Worm (Caenorhabditis elegans) whole organism, L2 larva: Measurements from ENCODE around the gene F57A8.1.

Experiments used
- C34F6.9 ChIP-seq: fragments of 150-350 bp; optimal IDR thresholded peaks from 2 replicates; lab custom pipeline; 2014; ENCODE audit warnings: missing biosample characterization, missing genetic modification characterization
- F13H6.1 ChIP-seq: sonication (generic microtip); optimal IDR thresholded peaks from 2 replicates; lab custom pipeline; 2016; ENCODE audit warnings: missing genetic modification characterization, missing compliant biosample characterization
- R02D3.7 ChIP-seq: fragments of 150-350 bp; optimal IDR thresholded peaks from 2 replicates; lab custom pipeline; 2014; ENCODE audit warnings: missing biosample characterization, missing genetic modification characterization
- ZK546.5 ChIP-seq: sonication (generic microtip); optimal IDR thresholded peaks from 2 replicates; lab custom pipeline; 2017; ENCODE audit warnings: missing biosample characterization, missing genetic modification characterization
- alr-1 ChIP-seq: fragments of 150-350 bp; optimal IDR thresholded peaks from 2 replicates; lab custom pipeline; 2014; ENCODE audit warnings: missing biosample characterization, missing genetic modification characterization
- blmp-1 ChIP-seq: sonication (generic microtip); optimal IDR thresholded peaks from 2 replicates; lab custom pipeline; 2017; ENCODE audit warnings: missing genetic modification characterization, mild to moderate bottlenecking, missing compliant biosample characterization, antibody characterized with exemption, moderate library complexity; ENCODE audit not compliant: insufficient read depth
- ceh-16 ChIP-seq: fragments of 150-350 bp; optimal IDR thresholded peaks from 2 replicates; lab custom pipeline; 2014; ENCODE audit warnings: missing biosample characterization, missing genetic modification characterization
- ceh-82 ChIP-seq: fragments of 150-350 bp; optimal IDR thresholded peaks from 2 replicates; lab custom pipeline; 2014; ENCODE audit warnings: missing biosample characterization, missing genetic modification characterization
- crh-2 ChIP-seq: sonication (generic microtip); optimal IDR thresholded peaks from 2 replicates; lab custom pipeline; 2017; ENCODE audit warnings: missing biosample characterization, missing genetic modification characterization
- dmd-4 ChIP-seq: sonication (generic microtip); optimal IDR thresholded peaks from 2 replicates; lab custom pipeline; 2017; ENCODE audit warnings: missing biosample characterization, missing genetic modification characterization
- egl-27 ChIP-seq: sonication (generic microtip); optimal IDR thresholded peaks from 3 replicates; lab custom pipeline; 2017; ENCODE audit warnings: missing biosample characterization, missing genetic modification reagents, missing genetic modification characterization
- elt-1 ChIP-seq: fragments of 150-350 bp; optimal IDR thresholded peaks from 2 replicates; lab custom pipeline; 2014; ENCODE audit warnings: missing biosample characterization, missing genetic modification characterization
- lin-13 ChIP-seq: fragments of 150-350 bp; optimal IDR thresholded peaks from 2 replicates; lab custom pipeline; 2014; ENCODE audit warnings: missing biosample characterization, missing genetic modification reagents, missing genetic modification characterization
- lin-39 ChIP-seq: fragments of 150-350 bp; optimal IDR thresholded peaks from 2 replicates; lab custom pipeline; 2014; ENCODE audit warnings: missing biosample characterization, missing genetic modification reagents, missing genetic modification characterization
- lsy-2 ChIP-seq, 2 experiments: fragments of 150-350 bp in 1 of 2; sonication (generic microtip) in 1 of 2; optimal IDR thresholded peaks; 2 replicates each; lab custom pipeline; 2014 to 2017; ENCODE audit warnings: missing biosample characterization in 2 of 2, missing genetic modification characterization in 2 of 2
- mab-5 ChIP-seq: fragments of 150-350 bp; optimal IDR thresholded peaks from 2 replicates; lab custom pipeline; 2014; ENCODE audit warnings: missing biosample characterization, missing genetic modification characterization
- nhr-11 ChIP-seq: fragments of 150-350 bp; optimal IDR thresholded peaks from 2 replicates; lab custom pipeline; 2014; ENCODE audit warnings: missing biosample characterization, missing genetic modification characterization
- nhr-129 ChIP-seq: fragments of 150-350 bp; optimal IDR thresholded peaks from 2 replicates; lab custom pipeline; 2014; ENCODE audit warnings: missing biosample characterization, missing genetic modification characterization
- nhr-21 ChIP-seq: fragments of 150-350 bp; optimal IDR thresholded peaks from 2 replicates; lab custom pipeline; 2014; ENCODE audit warnings: missing biosample characterization, missing genetic modification characterization
- nhr-23 ChIP-seq: fragments of 150-350 bp; optimal IDR thresholded peaks from 2 replicates; lab custom pipeline; 2014; ENCODE audit warnings: missing biosample characterization, missing genetic modification reagents, missing genetic modification characterization
- nhr-237 ChIP-seq: fragments of 150-350 bp; optimal IDR thresholded peaks from 2 replicates; lab custom pipeline; 2014; ENCODE audit warnings: missing biosample characterization, missing genetic modification characterization
- nhr-25 ChIP-seq: fragments of 150-350 bp; sonication (generic microtip); optimal IDR thresholded peaks from 3 replicates; lab custom pipeline; 2014; ENCODE audit warnings: missing biosample characterization, missing genetic modification characterization
- nhr-77 ChIP-seq: fragments of 150-350 bp; optimal IDR thresholded peaks from 2 replicates; lab custom pipeline; 2014; ENCODE audit warnings: missing biosample characterization, missing genetic modification characterization
- peb-1 ChIP-seq: fragments of 150-350 bp; optimal IDR thresholded peaks from 2 replicates; lab custom pipeline; 2014; ENCODE audit warnings: missing biosample characterization, missing genetic modification characterization
- sem-4 ChIP-seq: fragments of 150-350 bp; optimal IDR thresholded peaks from 2 replicates; lab custom pipeline; 2014; ENCODE audit warnings: missing biosample characterization, missing genetic modification reagents, missing genetic modification characterization
- skn-1 ChIP-seq: sonication (generic microtip); optimal IDR thresholded peaks from 2 replicates; lab custom pipeline; 2017; ENCODE audit warnings: missing biosample characterization, missing genetic modification characterization
- sma-9 ChIP-seq, 2 experiments: fragments of 150-350 bp in 1 of 2; sonication (generic microtip) in 1 of 2; optimal IDR thresholded peaks; 2 replicates each; lab custom pipeline; 2014 to 2016; ENCODE audit warnings: missing genetic modification characterization in 2 of 2, mild to moderate bottlenecking in 1 of 2, missing biosample characterization in 1 of 2, missing compliant biosample characterization in 1 of 2, missing genetic modification reagents in 1 of 2, moderate library complexity in 1 of 2
- snpc-4 ChIP-seq: fragments of 150-350 bp; optimal IDR thresholded peaks from 2 replicates; lab custom pipeline; 2014; ENCODE audit warnings: missing biosample characterization, missing genetic modification characterization
- unc-39 ChIP-seq: fragments of 150-350 bp; optimal IDR thresholded peaks from 2 replicates; lab custom pipeline; 2014; ENCODE audit warnings: missing biosample characterization, missing genetic modification characterization
- unc-55 ChIP-seq: fragments of 150-350 bp; sonication (generic microtip); optimal IDR thresholded peaks from 3 replicates; lab custom pipeline; 2014; ENCODE audit warnings: missing biosample characterization, missing genetic modification reagents, missing genetic modification characterization
- unc-62 ChIP-seq: fragments of 150-350 bp; optimal IDR thresholded peaks from 2 replicates; lab custom pipeline; 2014; ENCODE audit warnings: missing biosample characterization, missing genetic modification reagents, missing genetic modification characterization
- zag-1 ChIP-seq: fragments of 150-350 bp; optimal IDR thresholded peaks from 2 replicates; lab custom pipeline; 2014; ENCODE audit warnings: missing biosample characterization, missing genetic modification characterization
- ztf-11 ChIP-seq: sonication (generic microtip); optimal IDR thresholded peaks from 2 replicates; lab custom pipeline; 2017; ENCODE audit warnings: missing biosample characterization, missing genetic modification characterization

F57A8.1 gene

ce11 chrV:10003315-10003969 lies 33.7 kb upstream of the F57A8.1 start:
- TF ChIP-seq nhr-129 (tag; lab: Kevin White, UChicago): peak; percentile 72
- peak; percentile 38 for TF ChIP-seq nhr-25
- peak; percentile 61 for TF ChIP-seq crh-2 (tag; lab: Kevin White, UChicago)
- TF ChIP-seq lsy-2 (tag; optimal IDR thresholded peaks at IDR 0.05; lab: Kevin White, UChicago): peak in 1 of 2 experiments; percentile 81
- peak; percentile 87 for TF ChIP-seq unc-55
- peak; percentile 70 for TF ChIP-seq lin-13 (GFP tag; lab: Kevin White, UChicago)
- TF ChIP-seq R02D3.7 (tag; lab: Kevin White, UChicago): no peak
- TF ChIP-seq egl-27 (tag; lab: Kevin White, UChicago): no peak
- TF ChIP-seq nhr-21 (tag; lab: Kevin White, UChicago): peak; percentile 1
- no peak for TF ChIP-seq nhr-77 (tag; lab: Kevin White, UChicago)
- peak; percentile 15 for TF ChIP-seq mab-5
- TF ChIP-seq sma-9 (GFP tag; optimal IDR thresholded peaks at IDR 0.05; lab: Kevin White, UChicago): peak; percentile 52
- TF ChIP-seq sma-9 (tag; optimal IDR thresholded peaks at IDR 0.05; lab: Kevin White, UChicago): no peak
- TF ChIP-seq elt-1 (tag; lab: Kevin White, UChicago): no peak
- TF ChIP-seq zag-1: peak; percentile 14
- TF ChIP-seq sem-4 (tag; lab: Kevin White, UChicago): peak; percentile 69
- TF ChIP-seq snpc-4 (tag; lab: Kevin White, UChicago): peak; percentile 60
- TF ChIP-seq F13H6.1 (tag; lab: Kevin White, UChicago): no peak
- peak; percentile 71 for TF ChIP-seq C34F6.9 (tag; lab: Kevin White, UChicago)
- TF ChIP-seq nhr-11 (tag; lab: Kevin White, UChicago): peak; percentile 29
- no peak for TF ChIP-seq nhr-23 (tag; lab: Kevin White, UChicago)
- TF ChIP-seq alr-1: no peak

DNA sequence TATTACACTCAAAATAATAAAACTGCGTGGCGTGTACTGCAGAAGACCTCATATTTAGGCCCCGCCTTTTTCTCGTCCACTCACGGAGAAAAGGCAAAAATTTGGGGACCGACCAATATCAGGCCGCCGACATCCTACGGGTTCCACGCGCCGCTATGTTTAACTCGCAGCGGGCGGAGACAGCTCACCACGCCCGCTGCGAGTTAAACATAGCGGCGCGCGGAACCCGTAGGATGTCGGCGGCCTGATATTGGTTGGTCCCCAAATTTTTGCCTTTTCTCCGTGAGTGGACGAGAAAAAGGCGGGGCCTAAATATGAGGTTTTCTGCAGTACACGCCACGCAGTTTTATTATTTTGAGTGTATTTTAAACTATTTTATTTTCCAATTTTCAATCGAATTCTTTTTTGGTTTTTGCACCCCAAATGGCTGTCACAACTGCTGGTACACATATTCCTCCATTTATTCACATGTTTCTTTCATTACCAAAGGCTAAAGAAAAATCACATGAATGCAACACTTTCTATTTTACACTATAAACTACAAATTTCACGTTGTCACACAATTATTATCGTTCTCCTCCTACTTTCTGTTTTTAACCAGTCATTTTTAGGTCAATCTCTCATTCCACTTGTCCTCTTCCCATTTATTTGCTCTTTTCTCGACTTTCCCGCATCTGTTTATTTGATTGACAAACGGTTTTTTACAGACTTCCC lies 32.9 kb upstream of the F57A8.1 start, which contains the start of gene uda-1:
Gene uda-1 (plus strand): TSS at position 708 of the 714 bp plus-strand sequence.
- peak; percentile 6 for TF ChIP-seq crh-2 (tag; lab: Kevin White, UChicago)
- peak; percentile 61 for TF ChIP-seq blmp-1 (tag; lab: Kevin White, UChicago)
- TF ChIP-seq, all 48 proteins: peak for 2; not testable (repeated sequence) for 46

ce11 chrV:10006374-10006773 lies 30.8 kb upstream of the F57A8.1 start:
- TF ChIP-seq unc-55: no peak
- peak; percentile 10 for TF ChIP-seq nhr-129 (tag; lab: Kevin White, UChicago)
- no peak for TF ChIP-seq unc-62 (GFP tag; lab: Kevin White, UChicago)
- no peak for TF ChIP-seq nhr-237
- TF ChIP-seq lsy-2 (tag; optimal IDR thresholded peaks at IDR 0.05; lab: Kevin White, UChicago): no peak
- TF ChIP-seq C34F6.9 (tag; lab: Kevin White, UChicago): no peak
- no peak for TF ChIP-seq ztf-11
- TF ChIP-seq, all 48 proteins: peak for 1

DNA sequence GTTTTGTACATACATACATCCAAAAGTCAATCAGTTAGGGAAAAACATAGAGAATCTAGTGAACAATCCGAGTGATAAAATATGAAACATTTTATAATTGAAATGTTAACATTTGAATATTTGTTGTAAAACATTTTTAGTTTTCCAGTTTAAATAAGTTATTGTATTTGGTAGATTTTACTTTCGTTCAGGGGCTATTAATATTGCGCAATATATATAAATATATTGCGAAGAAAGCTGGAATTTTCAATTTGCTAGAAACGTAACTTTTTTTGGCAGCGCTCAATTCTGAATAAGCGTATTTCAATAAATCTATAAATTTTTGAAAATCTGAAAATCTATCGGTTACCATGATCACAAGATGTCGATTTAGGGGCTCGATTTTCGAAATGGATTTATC lies 29.7 kb upstream of the F57A8.1 start:
- TF ChIP-seq unc-39 (tag; lab: Kevin White, UChicago): no peak
- no peak for TF ChIP-seq ceh-82 (tag; lab: Kevin White, UChicago)
- TF ChIP-seq nhr-23 (tag; lab: Kevin White, UChicago): no peak
- TF ChIP-seq ceh-16 (tag; lab: Kevin White, UChicago): no peak
- TF ChIP-seq ZK546.5: no peak
- no peak for TF ChIP-seq R02D3.7 (tag; lab: Kevin White, UChicago)
- TF ChIP-seq nhr-237: no peak
- no peak for TF ChIP-seq alr-1
- no peak for TF ChIP-seq nhr-77 (tag; lab: Kevin White, UChicago)
- TF ChIP-seq lin-39 (tag; lab: Kevin White, UChicago): no peak
- TF ChIP-seq skn-1 (tag; lab: Kevin White, UChicago): no peak
- no peak for TF ChIP-seq dmd-4 (tag; lab: Kevin White, UChicago)
- TF ChIP-seq peb-1: no peak
